Worm (Caenorhabditis elegans): ENCODE results near the gene C07E3.4.

The C07E3.4 gene

DNA sequence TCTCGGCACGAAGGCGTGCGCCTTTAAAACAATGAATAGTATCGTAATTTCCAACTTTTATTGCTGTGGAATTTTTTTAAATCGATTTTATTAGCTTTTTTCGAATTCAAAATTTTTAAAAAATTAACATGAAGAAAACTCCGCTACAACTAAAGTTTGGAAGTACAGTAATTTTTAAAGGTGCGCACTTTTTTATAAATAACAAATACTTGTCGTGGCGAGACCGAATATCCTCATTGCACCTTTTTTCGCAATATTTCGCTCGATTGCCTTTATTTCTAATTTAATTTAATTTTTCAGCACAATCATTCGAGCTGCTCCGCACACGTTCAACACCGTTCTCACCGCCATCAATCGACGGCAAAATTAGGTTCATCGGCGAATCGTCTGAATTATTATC is 30.3 kb downstream of the C07E3.4 start, which contains the start of the genes T09F3.2 and T09F3.7:
Gene T09F3.2 (plus strand): TSS at position 301 of the 400 bp plus-strand sequence.
Gene T09F3.7 (plus strand): TSS at position 315 of the 400 bp plus-strand sequence.
- TF ChIP-seq nhr-237 (tag; optimal IDR thresholded peaks at IDR 0.05) (no peak), mdl-1 (tag; optimal IDR thresholded peaks at IDR 0.05) (no peak), eor-1 (tag; optimal IDR thresholded peaks at IDR 0.05) (no peak), ama-1 (optimal IDR thresholded peaks at IDR 0.05) (peak; percentile 4), pha-4 (tag; optimal IDR thresholded peaks at IDR 0.05) (no peak), ceh-16 (tag; optimal IDR thresholded peaks at IDR 0.05) (no peak), ZK546.5 (tag; optimal IDR thresholded peaks at IDR 0.05) (no peak), fos-1 (tag; optimal IDR thresholded peaks at IDR 0.05) (no peak)

- no peak for TF ChIP-seq sea-2 (GFP tag; optimal IDR thresholded peaks at IDR 0.05)
- TF ChIP-seq unc-62 (GFP tag; optimal IDR thresholded peaks at IDR 0.05): no peak
Observed at ce11 chrII:10393282-10394179, 32.9 kb downstream of the C07E3.4 start, which contains the start of gene gpd-1. TSS of gene gpd-1 (plus strand) at chrII:10394129.

ce11 chrII:10395303-10395757 is 34.7 kb downstream of the C07E3.4 start, which contains the start of gene T09F3.4:
TSS of gene T09F3.4 (plus strand) at chrII:10395707.
- no peak for TF ChIP-seq ztf-11 (tag; optimal IDR thresholded peaks at IDR 0.05)
- TF ChIP-seq jun-1 (tag; optimal IDR thresholded peaks at IDR 0.05): no peak
- no peak for TF ChIP-seq ceh-16 (tag; optimal IDR thresholded peaks at IDR 0.05)
- no peak for TF ChIP-seq ztf-4 (tag; optimal IDR thresholded peaks at IDR 0.05)
- no peak for TF ChIP-seq skn-1 (tag; optimal IDR thresholded peaks at IDR 0.05)
- peak; percentile 68 for TF ChIP-seq nhr-43 (tag; optimal IDR thresholded peaks at IDR 0.05; ENCODE audit: poor library complexity, severe bottlenecking)
- no peak for TF ChIP-seq fkh-10 (GFP tag; optimal IDR thresholded peaks at IDR 0.05)
- no peak for TF ChIP-seq ZK546.5 (tag; optimal IDR thresholded peaks at IDR 0.05)
- no peak for TF ChIP-seq nhr-12 (tag; optimal IDR thresholded peaks at IDR 0.05)
- TF ChIP-seq elt-2 (tag; optimal IDR thresholded peaks at IDR 0.05): peak; percentile 25
- no peak for TF ChIP-seq lsy-12 (tag; optimal IDR thresholded peaks at IDR 0.05)
- peak; percentile 35 for TF ChIP-seq hmg-11 (tag; optimal IDR thresholded peaks at IDR 0.05)
- no peak for TF ChIP-seq nhr-67 (tag; optimal IDR thresholded peaks at IDR 0.05)
- no peak for TF ChIP-seq nhr-76 (tag; optimal IDR thresholded peaks at IDR 0.05)
- TF ChIP-seq ama-1 (optimal IDR thresholded peaks at IDR 0.05): no peak
- TF ChIP-seq fkh-2 (tag; optimal IDR thresholded peaks at IDR 0.05): no peak
- peak; percentile 52 for TF ChIP-seq lin-15B (tag; optimal IDR thresholded peaks at IDR 0.05)
- TF ChIP-seq egl-5 (tag; optimal IDR thresholded peaks at IDR 0.05): no peak
- TF ChIP-seq snpc-4 (tag; optimal IDR thresholded peaks at IDR 0.05): peak; percentile 70
- no peak for TF ChIP-seq unc-39 (tag; optimal IDR thresholded peaks at IDR 0.05)
- TF ChIP-seq ceh-82 (tag; optimal IDR thresholded peaks at IDR 0.05): no peak
- no peak for TF ChIP-seq elt-1 (tag; optimal IDR thresholded peaks at IDR 0.05)
- TF ChIP-seq nhr-237 (tag; optimal IDR thresholded peaks at IDR 0.05): no peak
- no peak for TF ChIP-seq eor-1 (tag; optimal IDR thresholded peaks at IDR 0.05)
- no peak for TF ChIP-seq R02D3.7 (tag; optimal IDR thresholded peaks at IDR 0.05)
- no peak for TF ChIP-seq nhr-28 (tag; optimal IDR thresholded peaks at IDR 0.05)
- TF ChIP-seq nhr-25 (tag; optimal IDR thresholded peaks at IDR 0.05): no peak
- TF ChIP-seq fos-1 (tag; optimal IDR thresholded peaks at IDR 0.05): no peak
- TF ChIP-seq elt-3 (tag; optimal IDR thresholded peaks at IDR 0.05): no peak
- TF ChIP-seq zag-1 (tag; optimal IDR thresholded peaks at IDR 0.05): no peak
- TF ChIP-seq pqm-1 (tag; optimal IDR thresholded peaks at IDR 0.05): peak; percentile 2
- peak; percentile 70 for TF ChIP-seq pha-4 (tag; optimal IDR thresholded peaks at IDR 0.05)
- TF ChIP-seq ceh-28 (tag; optimal IDR thresholded peaks at IDR 0.05): no peak
- no peak for TF ChIP-seq mml-1 (tag; optimal IDR thresholded peaks at IDR 0.05)
- TF ChIP-seq nhr-11 (tag; optimal IDR thresholded peaks at IDR 0.05): no peak
- no peak for TF ChIP-seq ceh-9 (tag; optimal IDR thresholded peaks at IDR 0.05)
- no peak for TF ChIP-seq aly-2 (tag; optimal IDR thresholded peaks at IDR 0.05)
- no peak for TF ChIP-seq daf-12 (tag; optimal IDR thresholded peaks at IDR 0.05)
- TF ChIP-seq nhr-23 (tag; optimal IDR thresholded peaks at IDR 0.05): peak; percentile 58
- no peak for TF ChIP-seq sea-2 (GFP tag; optimal IDR thresholded peaks at IDR 0.05)
- no peak for TF ChIP-seq egl-27 (tag; optimal IDR thresholded peaks at IDR 0.05)
- TF ChIP-seq nhr-77 (tag; optimal IDR thresholded peaks at IDR 0.05): no peak
- TF ChIP-seq lin-39 (tag; optimal IDR thresholded peaks at IDR 0.05): no peak
- TF ChIP-seq mdl-1 (tag; optimal IDR thresholded peaks at IDR 0.05): no peak
- TF ChIP-seq nfya-1 (tag; optimal IDR thresholded peaks at IDR 0.05; ENCODE audit: insufficient read depth): peak; percentile 69
- no peak for TF ChIP-seq unc-62 (GFP tag; optimal IDR thresholded peaks at IDR 0.05)
- TF ChIP-seq tbx-2 (tag; optimal IDR thresholded peaks at IDR 0.05): no peak
